Worm (Caenorhabditis elegans) whole organism, L1 larva: ENCODE measurements around the gene T01G5.7.

ENCODE experiments used
- ama-1 ChIP-seq: fragments of 150-350 bp; optimal IDR thresholded peaks from 2 replicates; lab custom pipeline; 2014
- blmp-1 ChIP-seq: fragments of 150-350 bp; optimal IDR thresholded peaks from 2 replicates; lab custom pipeline; 2014; ENCODE audit warnings: missing biosample characterization, missing genetic modification characterization
- ceh-90 ChIP-seq: sonication (generic microtip); optimal IDR thresholded peaks from 2 replicates; lab custom pipeline; 2016; ENCODE audit warnings: missing genetic modification characterization, missing compliant biosample characterization
- egl-27 ChIP-seq, 2 experiments: fragments of 150-350 bp in 1 of 2; sonication (generic microtip); optimal IDR thresholded peaks; 3 replicates each; lab custom pipeline; 2017 to 2018; ENCODE audit warnings: missing biosample characterization in 2 of 2, missing genetic modification characterization in 2 of 2, missing genetic modification reagents in 2 of 2
- elt-3 ChIP-seq, 6 experiments: fragments of 150-350 bp in 1 of 6; sonication (generic microtip); optimal IDR thresholded peaks; 2 replicates each; lab custom pipeline; 2017 to 2018; ENCODE audit warnings: missing biosample characterization in 6 of 6, missing genetic modification characterization in 6 of 6, inconsistent platforms in 1 of 6
- grh-1 ChIP-seq: fragments of 200-800 bp; sonication (Bioruptor generic); IDR thresholded peaks from 2 replicates; pipeline ENCODE4 v1.3.6; 2022; ENCODE audit warnings: missing genetic modification reagents, missing genetic modification characterization, missing compliant biosample characterization
- isw-1 ChIP-seq: fragments of 200-800 bp; sonication (Bioruptor generic); IDR thresholded peaks from 2 replicates; pipeline ENCODE4 v1.3.6; 2022; ENCODE audit warnings: missing genetic modification characterization, missing compliant biosample characterization
- lin-39 ChIP-seq: fragments of 150-350 bp; optimal IDR thresholded peaks from 2 replicates; lab custom pipeline; 2014; ENCODE audit warnings: missing biosample characterization, missing genetic modification reagents, missing genetic modification characterization
- lsy-2 ChIP-seq, 2 experiments: fragments of 150-350 bp; optimal IDR thresholded peaks; 2 replicates each; lab custom pipeline; 2014; ENCODE audit warnings: missing biosample characterization in 2 of 2, missing genetic modification characterization in 2 of 2
- nhr-11 ChIP-seq: fragments of 150-350 bp; optimal IDR thresholded peaks from 2 replicates; lab custom pipeline; 2014; ENCODE audit warnings: missing biosample characterization, missing genetic modification characterization
- nhr-76 ChIP-seq: sonication (generic microtip); optimal IDR thresholded peaks from 2 replicates; lab custom pipeline; 2017; ENCODE audit warnings: missing biosample characterization, missing genetic modification characterization
- nhr-85 ChIP-seq: sonication (generic microtip); peaks from one replicate; lab custom pipeline; 2016; ENCODE audit warnings: missing genetic modification characterization, inconsistent platforms, missing compliant biosample characterization
- zag-1 ChIP-seq: fragments of 150-350 bp; optimal IDR thresholded peaks from 2 replicates; lab custom pipeline; 2014; ENCODE audit warnings: missing biosample characterization, missing genetic modification characterization
- ztf-4 ChIP-seq: fragments of 150-350 bp; optimal IDR thresholded peaks from 2 replicates; lab custom pipeline; 2014; ENCODE audit warnings: missing biosample characterization, missing genetic modification characterization

- no peak for TF ChIP-seq ama-1 (lab: Kevin White, UChicago)
- no peak for TF ChIP-seq ceh-90 (tag; lab: Kevin White, UChicago)
- TF ChIP-seq grh-1 (GFP tag; lab: Robert Waterston, UW): no peak
- no peak for TF ChIP-seq lsy-2 (tag; optimal IDR thresholded peaks at IDR 0.05; lab: Kevin White, UChicago)
- no peak for TF ChIP-seq elt-3 (tag; optimal IDR thresholded peaks at IDR 0.05; lab: Kevin White, UChicago)
- no peak for TF ChIP-seq nhr-11
- TF ChIP-seq egl-27 (tag; optimal IDR thresholded peaks at IDR 0.05; lab: Kevin White, UChicago): no peak
- no peak for TF ChIP-seq ztf-4 (tag; lab: Kevin White, UChicago)
- no peak for TF ChIP-seq blmp-1 (tag; lab: Kevin White, UChicago)
- TF ChIP-seq zag-1 (tag; lab: Kevin White, UChicago): no peak
- TF ChIP-seq lin-39: no peak
- TF ChIP-seq nhr-85 (tag; lab: Kevin White, UChicago): no peak
- TF ChIP-seq nhr-76 (tag; lab: Kevin White, UChicago): no peak
- TF ChIP-seq isw-1: no peak
Measured at ce11 chrV:15153277-15153676, 41.5 kb downstream of the T01G5.7 start, which contains the start of gene srh-55.
